Worm (Caenorhabditis elegans) whole organism, late embryonic: Measurements from ENCODE around the gene mig-6.

Source experiments
- ets-4 ChIP-seq: sonication (generic microtip); optimal IDR thresholded peaks from 2 replicates; lab custom pipeline; 2016; ENCODE audit warnings: missing genetic modification characterization, missing compliant biosample characterization
- lin-11 ChIP-seq: fragments of 200-800 bp; sonication (Bioruptor generic); optimal IDR thresholded peaks from 2 replicates; lab custom pipeline; 2018; ENCODE audit warnings: mild to moderate bottlenecking, missing genetic modification characterization, missing compliant biosample characterization
- nhr-11 ChIP-seq: fragments of 150-350 bp; optimal IDR thresholded peaks from 2 replicates; lab custom pipeline; 2014; ENCODE audit warnings: missing biosample characterization, missing genetic modification characterization
- ref-2 ChIP-seq: sonication (generic microtip); optimal IDR thresholded peaks from 2 replicates; lab custom pipeline; 2016; ENCODE audit warnings: missing genetic modification characterization, missing compliant biosample characterization

DNA sequence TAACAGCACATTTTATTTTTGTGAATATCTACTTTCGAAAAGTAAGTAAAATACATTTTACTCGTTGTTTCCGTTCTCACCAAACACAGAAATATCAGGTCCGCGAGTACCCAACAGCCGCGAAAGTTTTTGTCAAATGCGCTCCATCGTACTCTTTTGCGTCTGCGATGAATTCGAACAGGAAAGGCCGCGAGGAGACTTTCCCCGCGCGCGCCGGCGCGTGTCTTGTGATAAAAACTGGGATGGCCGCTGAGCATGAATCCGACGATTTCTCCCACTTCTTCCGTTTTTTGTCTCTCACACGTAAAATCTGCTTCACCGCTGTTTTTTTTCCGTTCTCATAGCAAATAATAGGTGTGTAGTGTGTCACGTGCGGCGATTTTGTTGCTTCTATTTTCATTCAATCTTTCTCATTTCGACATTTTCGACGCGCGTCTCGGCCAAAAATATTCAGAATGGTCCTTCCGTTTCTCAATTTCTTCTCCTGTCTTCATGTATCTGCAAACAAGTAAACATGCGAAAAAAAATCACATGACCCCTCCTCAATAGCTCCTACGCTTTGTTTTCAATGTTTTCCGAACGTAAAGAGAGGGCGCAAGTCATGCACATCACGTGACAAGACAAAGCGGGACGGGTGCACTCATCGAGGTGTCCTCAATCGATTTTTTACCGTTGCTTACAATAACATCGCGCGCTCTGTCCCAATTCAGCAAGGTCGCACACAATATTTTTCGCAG lies 22.8 kb upstream of the mig-6 start, which contains the start of gene uvs-1:
- TF ChIP-seq ref-2 (tag; lab: Kevin White, UChicago) (no peak), lin-11 (tag; lab: Kevin White, UChicago) (no peak), ets-4 (tag; lab: Kevin White, UChicago) (no peak), nhr-11 (tag; lab: Kevin White, UChicago) (no peak)
